Worm (Caenorhabditis elegans): ENCODE results near the gene sel-2.

Gene sel-2

ce11 chrIII:4568455-4568854, 43.7 kb downstream of the sel-2 start, which contains the start of gene idhg-1 (continued):
- TF ChIP-seq duxl-1 (tag; optimal IDR thresholded peaks at IDR 0.05; ENCODE audit: poor library complexity) (peak; percentile 70), daf-19 (GFP tag; conservative IDR thresholded peaks at IDR 0.05) (no peak), lin-1 (GFP tag; IDR thresholded peaks at IDR 0.05) (0 out of 2 replicates have a peak, but pooled peaks have one; percentile 48), aha-1 (tag) (peak; percentile 62), nhr-28 (tag; optimal IDR thresholded peaks at IDR 0.05) (peak; percentile 24), ceh-20 (GFP tag; IDR thresholded peaks at IDR 0.05) (peak; percentile 36; the same call in 1 of the 2 replicates), rbr-2 (tag; optimal IDR thresholded peaks at IDR 0.05) (peak; percentile 63), nhr-11 (tag; optimal IDR thresholded peaks at IDR 0.05) (peak; percentile 71), nhr-76 (tag; optimal IDR thresholded peaks at IDR 0.05) (peak; percentile 5), unc-130 (GFP tag; optimal IDR thresholded peaks at IDR 0.05) (peak; percentile 88), nhr-41 (GFP tag; IDR thresholded peaks at IDR 0.05) (no peak), Y105C5A.15 (GFP tag; IDR thresholded peaks at IDR 0.05) (no peak), hlh-11 (tag; optimal IDR thresholded peaks at IDR 0.05) (peak; percentile 57), fkh-10 (GFP tag; optimal IDR thresholded peaks at IDR 0.05) (peak; percentile 13), arid-1 (GFP tag; conservative IDR thresholded peaks at IDR 0.05) (peak; percentile 81)

- no peak for TF ChIP-seq attf-4 (tag; optimal IDR thresholded peaks at IDR 0.05)
- no peak for TF ChIP-seq zip-11 (GFP tag; IDR thresholded peaks at IDR 0.05)
- no peak for TF ChIP-seq lim-7 (GFP tag; IDR thresholded peaks at IDR 0.05)
- no peak for TF ChIP-seq mdt-29 (GFP tag; IDR thresholded peaks at IDR 0.05)
- TF ChIP-seq egl-27 (tag; optimal IDR thresholded peaks at IDR 0.05) = no peak
- no peak for TF ChIP-seq Y48G9A.11 (GFP tag; IDR thresholded peaks at IDR 0.05)
Measured at ce11 chrIII:4568030-4568429, 44.2 kb downstream of the sel-2 start, which contains the start of gene mlcd-1. Gene mlcd-1, minus strand, starts transcription at chrIII:4568130.

ce11 chrIII:4562070-4562788, 50.0 kb downstream of the sel-2 start, which contains the start of gene pan-1:
Gene pan-1, plus strand, starts transcription at chrIII:4562738.
- TF ChIP-seq dve-1 (tag; optimal IDR thresholded peaks at IDR 0.05; ENCODE audit: insufficient read depth) (peak; percentile 54), lin-29 (GFP tag; IDR thresholded peaks at IDR 0.05) (no peak), hlh-11 (tag; optimal IDR thresholded peaks at IDR 0.05) (peak; percentile 89), ceh-44 (GFP tag; IDR thresholded peaks at IDR 0.05) (no peak), daf-16 (GFP tag; optimal IDR thresholded peaks at IDR 0.05) (peak in 1 of 2 experiments; percentile 7), daf-16 (tag; optimal IDR thresholded peaks at IDR 0.05) (peak; percentile 24), set-16 (GFP tag; IDR thresholded peaks at IDR 0.05) (peak; percentile 32; the same call in 1 of the 2 replicates), T26A8.4 (GFP tag; IDR thresholded peaks at IDR 0.05) (peak; percentile 37), madf-5 (GFP tag; IDR thresholded peaks at IDR 0.05) (0 out of 4 replicates have a peak, but pooled peaks of 1 of the 2 experiments have one; percentile 29), nhr-48 (tag; optimal IDR thresholded peaks at IDR 0.05) (peak; percentile 34), lsy-2 (tag; optimal IDR thresholded peaks at IDR 0.05) (peak; percentile 20 to 52), hlh-30 (tag; optimal IDR thresholded peaks at IDR 0.05; ENCODE audit: insufficient read depth) (peak; percentile 59), aha-1 (tag) (peak; percentile 19), unc-130 (GFP tag; optimal IDR thresholded peaks at IDR 0.05) (no peak), mes-2 (tag; optimal IDR thresholded peaks at IDR 0.05; ENCODE audit: poor library complexity, severe bottlenecking) (peak; percentile 48), lin-1 (GFP tag; IDR thresholded peaks at IDR 0.05) (0 out of 2 replicates have a peak, but pooled peaks have one; percentile 10), madf-9 (GFP tag; conservative IDR thresholded peaks at IDR 0.05) (peak; percentile 32; the same call in 1 of the 2 replicates), hmg-1.1 (GFP tag; IDR thresholded peaks at IDR 0.05) (peak; percentile 81), D1046.2 (GFP tag; IDR thresholded peaks at IDR 0.05) (no peak), rbr-2 (tag; optimal IDR thresholded peaks at IDR 0.05) (peak; percentile 68), dmd-8 (GFP tag; IDR thresholded peaks at IDR 0.05) (no peak), vab-7 (GFP tag; IDR thresholded peaks at IDR 0.05) (no peak), pha-4 (GFP tag; IDR thresholded peaks at IDR 0.05) (no peak), pha-4 (tag; optimal IDR thresholded peaks at IDR 0.05) (peak; percentile 50), ctbp-1 (GFP tag; IDR thresholded peaks at IDR 0.05) (0 out of 2 replicates have a peak, but pooled peaks have one; percentile 54), arid-1 (GFP tag; conservative IDR thresholded peaks at IDR 0.05) (peak; percentile 46; the same call in 1 of the 2 replicates), mxl-3 (GFP tag; optimal IDR thresholded peaks at IDR 0.05) (peak; percentile 68), hif-1 (tag; optimal IDR thresholded peaks at IDR 0.05) (peak in 1 of 2 experiments; percentile 14), ztf-7 (tag; optimal IDR thresholded peaks at IDR 0.05) (no peak), lir-3 (tag; optimal IDR thresholded peaks at IDR 0.05) (no peak)
